Fruit fly (Drosophila melanogaster) whole organism, wandering third instar larva: ENCODE results near the gene CG5966.
A peak's percentile ranks its signal among the peaks of the same experiment; 100 is the strongest.

Experiments used
- Abd-B ChIP-seq: fragments of >200 bp; optimal IDR thresholded peaks from 2 replicates; lab custom pipeline; 2017; ENCODE audit warnings: missing biosample characterization, missing genetic modification characterization
- CG32264 ChIP-seq: fragments of 200-800 bp; sonication (Bioruptor generic); optimal IDR thresholded peaks from 2 replicates; lab custom pipeline; 2016; ENCODE audit warnings: missing biosample characterization, missing genetic modification characterization
- CG9705 ChIP-seq: fragments of 200-800 bp; sonication (Bioruptor generic); optimal IDR thresholded peaks from 2 replicates; lab custom pipeline; 2018; ENCODE audit warnings: missing biosample characterization, mild to moderate bottlenecking, missing genetic modification characterization
- CrebA ChIP-seq: fragments of 200-800 bp; sonication (Bioruptor generic); optimal IDR thresholded peaks from 2 replicates; lab custom pipeline; 2016; ENCODE audit warnings: missing biosample characterization, mild to moderate bottlenecking, missing genetic modification characterization, borderline replicate concordance
- Dif ChIP-seq: fragments of 200-275, 200-300 bp; sonication (Bioruptor generic); optimal IDR thresholded peaks from 2 replicates; lab custom pipeline; 2018; ENCODE audit warnings: missing biosample characterization, missing genetic modification characterization; ENCODE audit not compliant: partially characterized antibody
- GATAd ChIP-seq: sonication (Bioruptor generic); optimal IDR thresholded peaks from 2 replicates; lab custom pipeline; 2016; ENCODE audit warnings: missing biosample characterization, missing genetic modification characterization
- HLH106 ChIP-seq: fragments of 200-800 bp; optimal IDR thresholded peaks from 3 replicates; lab custom pipeline; 2019; ENCODE audit warnings: missing biosample characterization, mild to moderate bottlenecking, missing genetic modification characterization, moderate library complexity
- Hnf4 ChIP-seq: fragments of 200-800 bp; sonication (Bioruptor generic); optimal IDR thresholded peaks from 2 replicates; lab custom pipeline; 2016; ENCODE audit warnings: missing biosample characterization, mild to moderate bottlenecking, missing genetic modification characterization
- Hr78 ChIP-seq: fragments of >200 bp; optimal IDR thresholded peaks from 2 replicates; lab custom pipeline; 2017; ENCODE audit warnings: missing biosample characterization, missing genetic modification characterization
- Hr83 ChIP-seq: fragments of 200-300 bp; sonication (Bioruptor generic); optimal IDR thresholded peaks from 2 replicates; lab custom pipeline; 2016; ENCODE audit warnings: missing biosample characterization, mild to moderate bottlenecking, missing genetic modification characterization, moderate library complexity; ENCODE audit not compliant: poor library complexity, severe bottlenecking
- Jra ChIP-seq: sonication (Bioruptor generic); optimal IDR thresholded peaks from 2 replicates; lab custom pipeline; 2016; ENCODE audit warnings: missing biosample characterization, missing genetic modification characterization
- Mio ChIP-seq: sonication (Bioruptor generic); optimal IDR thresholded peaks from 2 replicates; lab custom pipeline; 2016; ENCODE audit warnings: missing biosample characterization, missing genetic modification characterization
- Myc ChIP-seq: fragments of >200 bp; optimal IDR thresholded peaks from 2 replicates; lab custom pipeline; 2017
- N ChIP-seq: fragments of >200 bp; optimal IDR thresholded peaks from 2 replicates; lab custom pipeline; 2018; ENCODE audit warnings: missing biosample characterization, missing external identifiers, missing genetic modification characterization
- Rel ChIP-seq, 2 experiments: fragments of 200-800 bp; sonication (Bioruptor generic) in 1 of 2; optimal IDR thresholded peaks; 2 replicates in 1 of 2; 3 replicates in 1 of 2; lab custom pipeline; 2016 to 2019; ENCODE audit warnings: mild to moderate bottlenecking in 2 of 2, missing biosample characterization in 2 of 2, missing genetic modification characterization in 2 of 2, moderate library complexity in 1 of 2
- Sp1 ChIP-seq: fragments of 200-800 bp; sonication (Bioruptor generic); optimal IDR thresholded peaks from 3 replicates; lab custom pipeline; 2019; ENCODE audit warnings: missing biosample characterization, mild to moderate bottlenecking, missing genetic modification characterization, moderate library complexity
- Vsx2 ChIP-seq: fragments of 200-300, 225-300 bp; sonication (Bioruptor generic); optimal IDR thresholded peaks from 2 replicates; lab custom pipeline; 2018; ENCODE audit warnings: missing biosample characterization, missing genetic modification characterization; ENCODE audit not compliant: partially characterized antibody
- br ChIP-seq: fragments of 200-800 bp; sonication (Bioruptor generic); optimal IDR thresholded peaks from 2 replicates; lab custom pipeline; 2016; ENCODE audit warnings: missing biosample characterization, missing genetic modification characterization
- brk ChIP-seq: fragments of 200-800 bp; sonication (Bioruptor generic); optimal IDR thresholded peaks from 2 replicates; lab custom pipeline; 2016; ENCODE audit warnings: missing biosample characterization, mild to moderate bottlenecking, missing genetic modification characterization
- dl ChIP-seq, 2 experiments: fragments of 175-275, 200-275 bp in 1 of 2; fragments of 200-275 bp in 1 of 2; sonication (Bioruptor generic); optimal IDR thresholded peaks; lab custom pipeline; 2018; ENCODE audit warnings: mild to moderate bottlenecking in 2 of 2, missing biosample characterization in 2 of 2, missing genetic modification characterization in 2 of 2, moderate library complexity in 2 of 2; ENCODE audit not compliant: partially characterized antibody in 2 of 2, insufficient read depth in 1 of 2
- dmrt93B ChIP-seq: fragments of 200-800 bp; sonication (Bioruptor generic); optimal IDR thresholded peaks from 2 replicates; lab custom pipeline; 2018; ENCODE audit warnings: missing biosample characterization, mild to moderate bottlenecking, missing genetic modification characterization
- dsf ChIP-seq: sonication (Bioruptor generic); optimal IDR thresholded peaks from 2 replicates; lab custom pipeline; 2016; ENCODE audit warnings: missing biosample characterization, missing genetic modification characterization, borderline replicate concordance
- ey ChIP-seq: fragments of 200-800 bp; sonication (Bioruptor generic); optimal IDR thresholded peaks from 2 replicates; lab custom pipeline; 2016; ENCODE audit warnings: missing biosample characterization, missing genetic modification characterization
- foxo ChIP-seq, 2 experiments: fragments of 200-800 bp; sonication (Bioruptor generic); optimal IDR thresholded peaks; 2 replicates in 1 of 2; 3 replicates in 1 of 2; lab custom pipeline; 2016 to 2017; ENCODE audit warnings: missing biosample characterization in 2 of 2, missing genetic modification characterization in 2 of 2
- fru ChIP-seq: fragments of 200-800 bp; sonication (Bioruptor generic); optimal IDR thresholded peaks from 3 replicates; lab custom pipeline; 2016; ENCODE audit warnings: missing biosample characterization, mild to moderate bottlenecking, missing genetic modification characterization
- jim ChIP-seq: fragments of 175-275, 200-325 bp; sonication (Bioruptor generic); optimal IDR thresholded peaks from 2 replicates; lab custom pipeline; 2016; ENCODE audit warnings: missing biosample characterization, mild to moderate bottlenecking, missing genetic modification characterization
- lola ChIP-seq: fragments of >200 bp; optimal IDR thresholded peaks from 2 replicates; lab custom pipeline; 2017; ENCODE audit warnings: missing biosample characterization, missing genetic modification characterization
- pan ChIP-seq: fragments of >200 bp; optimal IDR thresholded peaks from 2 replicates; lab custom pipeline; 2017
- psq ChIP-seq: fragments of 200-800 bp; sonication (Bioruptor generic); optimal IDR thresholded peaks from 3 replicates; lab custom pipeline; 2017; ENCODE audit warnings: missing biosample characterization, mild to moderate bottlenecking, missing genetic modification characterization, moderate library complexity
- rgr ChIP-seq: fragments of 200-800 bp; sonication (Bioruptor generic); optimal IDR thresholded peaks from 3 replicates; lab custom pipeline; 2016; ENCODE audit warnings: missing biosample characterization, mild to moderate bottlenecking, missing genetic modification characterization
- sage ChIP-seq: fragments of 200-800 bp; sonication (Bioruptor generic); optimal IDR thresholded peaks from 2 replicates; lab custom pipeline; 2016; ENCODE audit warnings: missing biosample characterization, mild to moderate bottlenecking, missing genetic modification characterization
- sv ChIP-seq: fragments of 200-800 bp; sonication (Bioruptor generic); optimal IDR thresholded peaks from 3 replicates; lab custom pipeline; 2016; ENCODE audit warnings: missing biosample characterization, missing genetic modification characterization
- tai ChIP-seq: sonication (Bioruptor generic); optimal IDR thresholded peaks from 2 replicates; lab custom pipeline; 2016; ENCODE audit warnings: missing biosample characterization, missing genetic modification characterization
- usp ChIP-seq: fragments of >200 bp; optimal IDR thresholded peaks from 2 replicates; lab custom pipeline; 2017; ENCODE audit warnings: missing biosample characterization, missing genetic modification characterization
- woc ChIP-seq: sonication (Bioruptor generic); optimal IDR thresholded peaks from 2 replicates; lab custom pipeline; 2016; ENCODE audit warnings: missing biosample characterization, mild to moderate bottlenecking, missing genetic modification characterization

The CG5966 gene

dm6 chrX:6003830-6004229 lies 15.2 kb downstream of the CG5966 start:
- no peak for TF ChIP-seq sage (GFP tag; lab: Kevin White, UChicago)
- TF ChIP-seq Sp1 (GFP tag; lab: Kevin White, UChicago): peak; percentile 18
- no peak for TF ChIP-seq pan (lab: Kevin White, UChicago)
- TF ChIP-seq Dif (GFP tag; lab: Kevin White, UChicago): no peak
- TF ChIP-seq fru: no peak
- no peak for TF ChIP-seq N (GFP tag; lab: Kevin White, UChicago)
- no peak for TF ChIP-seq Hr83 (GFP tag; lab: Kevin White, UChicago)
- no peak for TF ChIP-seq Abd-B (GFP tag; lab: Kevin White, UChicago)
- TF ChIP-seq CG9705: no peak
- TF ChIP-seq psq (GFP tag; lab: Kevin White, UChicago): no peak
- TF ChIP-seq jim (GFP tag; lab: Kevin White, UChicago): no peak
- TF ChIP-seq ey (GFP tag; lab: Kevin White, UChicago): no peak
- peak; percentile 15 for TF ChIP-seq rgr (GFP tag; lab: Kevin White, UChicago)
- TF ChIP-seq woc: no peak
- TF ChIP-seq CrebA (GFP tag; lab: Kevin White, UChicago): no peak
- TF ChIP-seq Hr78 (GFP tag; lab: Kevin White, UChicago): no peak
- no peak for TF ChIP-seq br (GFP tag; lab: Kevin White, UChicago)
- no peak for TF ChIP-seq GATAd (GFP tag; lab: Kevin White, UChicago)
- TF ChIP-seq Hnf4 (GFP tag; lab: Kevin White, UChicago): no peak
- no peak for TF ChIP-seq Jra (GFP tag; lab: Kevin White, UChicago)
- TF ChIP-seq Rel (GFP tag; optimal IDR thresholded peaks at IDR 0.05; lab: Kevin White, UChicago): no peak
- TF ChIP-seq Rel (tag; optimal IDR thresholded peaks at IDR 0.05; lab: Kevin White, UChicago): no peak
- no peak for TF ChIP-seq brk
- no peak for TF ChIP-seq tai (GFP tag; lab: Kevin White, UChicago)
- TF ChIP-seq CG32264 (GFP tag; lab: Kevin White, UChicago): no peak
- peak in 1 of 2 experiments; percentile 18 for TF ChIP-seq foxo (GFP tag; optimal IDR thresholded peaks at IDR 0.05; lab: Kevin White, UChicago)
- no peak for TF ChIP-seq sv
- no peak for TF ChIP-seq lola (GFP tag; lab: Kevin White, UChicago)
- TF ChIP-seq dsf (GFP tag; lab: Kevin White, UChicago): no peak
- TF ChIP-seq dmrt93B (GFP tag; lab: Kevin White, UChicago): peak; percentile 0
- no peak for TF ChIP-seq dl (GFP tag; optimal IDR thresholded peaks at IDR 0.05; lab: Kevin White, UChicago; ENCODE audit: insufficient read depth in 1 of 2, partially characterized antibody in 2 of 2)
- no peak for TF ChIP-seq usp (GFP tag; lab: Kevin White, UChicago)
- TF ChIP-seq Myc: no peak
- TF ChIP-seq HLH106 (tag; lab: Kevin White, UChicago): peak; percentile 27
- TF ChIP-seq Vsx2: no peak
- no peak for TF ChIP-seq Mio
- TF ChIP-seq, all 38 proteins: peak for 5

- TF ChIP-seq fru: no peak
- TF ChIP-seq Rel (GFP tag; optimal IDR thresholded peaks at IDR 0.05; lab: Kevin White, UChicago): no peak
- TF ChIP-seq Rel (tag; optimal IDR thresholded peaks at IDR 0.05; lab: Kevin White, UChicago): peak; percentile 62
Measured at dm6 chrX:6007502-6007901, 18.9 kb downstream of the CG5966 start.

- TF ChIP-seq tai (GFP tag; lab: Kevin White, UChicago): no peak
- TF ChIP-seq sv: no peak
- TF ChIP-seq brk: no peak
Measured at dm6 chrX:6010539-6011268, 22.1 kb downstream of the CG5966 start.
